Fruit fly (Drosophila melanogaster) whole organism, embryonic: ENCODE results near the gene mldr.

Experiments
- Antp ChIP-seq: fragments of 200-800 bp; sonication (Bioruptor generic); optimal IDR thresholded peaks from 3 replicates; lab custom pipeline; 2016; ENCODE audit warnings: missing biosample characterization, missing genetic modification characterization
- Atf3 ChIP-seq: fragments of 200-800 bp; sonication (Bioruptor generic); optimal IDR thresholded peaks from 3 replicates; lab custom pipeline; 2016; ENCODE audit warnings: missing biosample characterization, missing genetic modification characterization
- CG11456 ChIP-seq: fragments of 200-800 bp; sonication (Bioruptor generic); IDR thresholded peaks from 3 replicates; pipeline ENCODE4 v1.3.6; 2022; ENCODE audit warnings: missing biosample characterization, missing genetic modification characterization
- CG12942 ChIP-seq: fragments of 200-800 bp; sonication (Bioruptor generic); optimal IDR thresholded peaks from 3 replicates; lab custom pipeline; 2016; ENCODE audit warnings: missing biosample characterization, missing genetic modification characterization
- CG15601 ChIP-seq: fragments of 200-800 bp; sonication (Bioruptor generic); optimal IDR thresholded peaks from 3 replicates; lab custom pipeline; 2019; ENCODE audit warnings: missing biosample characterization, mild to moderate bottlenecking, missing genetic modification characterization, moderate library complexity
- CG1832 ChIP-seq: fragments of 200-800 bp; sonication (Bioruptor generic); optimal IDR thresholded peaks from 2 replicates; lab custom pipeline; 2017; ENCODE audit warnings: missing biosample characterization, mild to moderate bottlenecking, missing genetic modification characterization, inconsistent platforms
- CG18599 ChIP-seq: fragments of 200-800 bp; sonication (Bioruptor generic); optimal IDR thresholded peaks from 3 replicates; lab custom pipeline; 2017; ENCODE audit warnings: missing biosample characterization, missing genetic modification characterization, mild to moderate bottlenecking, moderate library complexity, missing genetic modification reagents
- CG2116 ChIP-seq: fragments of 200-800 bp; sonication (Bioruptor generic); optimal IDR thresholded peaks from 3 replicates; lab custom pipeline; 2018; ENCODE audit warnings: missing biosample characterization, mild to moderate bottlenecking, missing genetic modification characterization
- CG2129 ChIP-seq: fragments of 200-800 bp; sonication (Bioruptor generic); IDR thresholded peaks from 2 replicates; pipeline ENCODE4 v1.3.6; 2022; ENCODE audit warnings: missing biosample characterization, missing genetic modification characterization; ENCODE audit not compliant: partially characterized antibody
- CG2712 ChIP-seq: fragments of 200-800 bp; optimal IDR thresholded peaks from 3 replicates; lab custom pipeline; 2019; ENCODE audit warnings: missing biosample characterization, mild to moderate bottlenecking, missing genetic modification characterization, moderate library complexity
- CG2875 ChIP-seq: fragments of 200-800 bp; sonication (Bioruptor generic); optimal IDR thresholded peaks from 2 replicates; lab custom pipeline; 2017; ENCODE audit warnings: missing biosample characterization, mild to moderate bottlenecking, missing genetic modification characterization, missing genetic modification reagents
- CG30020 ChIP-seq: fragments of 200-800 bp; optimal IDR thresholded peaks from 2 replicates; lab custom pipeline; 2019; ENCODE audit warnings: missing biosample characterization, mild to moderate bottlenecking, missing genetic modification characterization, moderate library complexity
- CG3163 ChIP-seq: fragments of 200-800 bp; sonication (Bioruptor generic); optimal IDR thresholded peaks from 3 replicates; lab custom pipeline; 2016; ENCODE audit warnings: missing biosample characterization, missing genetic modification characterization
- CG32767 ChIP-seq: fragments of 200-800 bp; sonication (Bioruptor generic); IDR thresholded peaks from 2 replicates; pipeline ENCODE4 v1.3.6; 2022; ENCODE audit warnings: missing biosample characterization, missing genetic modification characterization
- CG3838 ChIP-seq: fragments of 200-800 bp; sonication (Bioruptor generic); optimal IDR thresholded peaks from 3 replicates; lab custom pipeline; 2016; ENCODE audit warnings: missing biosample characterization, missing genetic modification characterization
- CG3847 ChIP-seq: fragments of 200-800 bp; sonication (Bioruptor generic); IDR thresholded peaks from 2 replicates; pipeline ENCODE4 v1.3.6; 2022; ENCODE audit warnings: missing biosample characterization, missing genetic modification characterization
- CG4730 ChIP-seq: fragments of 200-800 bp; sonication (Bioruptor generic); IDR thresholded peaks from 2 replicates; pipeline ENCODE4 v1.3.6; 2022; ENCODE audit warnings: missing biosample characterization, missing genetic modification characterization
- CG5180 ChIP-seq: fragments of 200-800 bp; sonication (Bioruptor generic); optimal IDR thresholded peaks from 3 replicates; lab custom pipeline; 2017; ENCODE audit warnings: missing biosample characterization, missing genetic modification characterization, mild to moderate bottlenecking, moderate library complexity, missing genetic modification reagents
- CG7357 ChIP-seq: fragments of 200-800 bp; sonication (Bioruptor generic); IDR thresholded peaks from 3 replicates; pipeline ENCODE4 v1.3.6; 2022; ENCODE audit warnings: missing biosample characterization, missing genetic modification characterization
- CG8944 ChIP-seq: fragments of 200-800 bp; sonication (Bioruptor generic); optimal IDR thresholded peaks from 3 replicates; lab custom pipeline; 2016; ENCODE audit warnings: missing biosample characterization, missing genetic modification characterization
- D19B ChIP-seq: fragments of 200-800 bp; sonication (Bioruptor generic); optimal IDR thresholded peaks from 2 replicates; lab custom pipeline; 2017; ENCODE audit warnings: missing biosample characterization, mild to moderate bottlenecking, missing genetic modification characterization
- Ets65A ChIP-seq: fragments of 200-800 bp; sonication (Bioruptor generic); peaks from one replicate; lab custom pipeline; 2016; ENCODE audit warnings: missing biosample characterization, missing genetic modification characterization
- Hand ChIP-seq: fragments of 200-800 bp; sonication (Bioruptor generic); optimal IDR thresholded peaks from 2 replicates; lab custom pipeline; 2017; ENCODE audit warnings: mild to moderate bottlenecking, missing biosample characterization, missing genetic modification reagents, missing genetic modification characterization
- Hey ChIP-seq: fragments of 200-800 bp; sonication (Bioruptor generic); optimal IDR thresholded peaks from 3 replicates; lab custom pipeline; 2018; ENCODE audit warnings: missing biosample characterization, mild to moderate bottlenecking, missing genetic modification characterization
- HmgD ChIP-seq: fragments of 200-800 bp; sonication (Bioruptor generic); optimal IDR thresholded peaks from 3 replicates; lab custom pipeline; 2016; ENCODE audit warnings: missing biosample characterization, missing genetic modification characterization
- Jarid2 ChIP-seq: fragments of 200-800 bp; sonication (Bioruptor generic); optimal IDR thresholded peaks from 3 replicates; lab custom pipeline; 2017; ENCODE audit warnings: mild to moderate bottlenecking, missing biosample characterization, missing genetic modification reagents, missing genetic modification characterization
- MTF-1 ChIP-seq: fragments of 200-800 bp; sonication (Bioruptor generic); optimal IDR thresholded peaks from 2 replicates; lab custom pipeline; 2018; ENCODE audit warnings: missing biosample characterization, mild to moderate bottlenecking, missing genetic modification characterization, borderline replicate concordance
- Max ChIP-seq: fragments of 200-800 bp; sonication (Bioruptor generic); optimal IDR thresholded peaks from 2 replicates; lab custom pipeline; 2016; ENCODE audit warnings: missing biosample characterization, mild to moderate bottlenecking, missing genetic modification characterization
- Med ChIP-seq: fragments of 200-800 bp; sonication (Bioruptor generic); peaks from one replicate; lab custom pipeline; 2016; ENCODE audit warnings: missing biosample characterization, missing genetic modification characterization, mild to moderate bottlenecking, inconsistent platforms, moderate library complexity
- Mes4 ChIP-seq: fragments of 200-800 bp; sonication (Bioruptor generic); optimal IDR thresholded peaks from 2 replicates; lab custom pipeline; 2016; ENCODE audit warnings: missing biosample characterization, missing genetic modification characterization
- Ssrp ChIP-seq: fragments of 200-800 bp; sonication (Bioruptor generic); optimal IDR thresholded peaks from 2 replicates; lab custom pipeline; 2018; ENCODE audit warnings: missing biosample characterization, mild to moderate bottlenecking, missing genetic modification characterization, moderate library complexity
- Vsx1 ChIP-seq: fragments of 200-800 bp; sonication (Bioruptor generic); optimal IDR thresholded peaks from 2 replicates; lab custom pipeline; 2017; ENCODE audit warnings: missing biosample characterization, mild to moderate bottlenecking, missing genetic modification characterization, missing genetic modification reagents
- ato ChIP-seq: fragments of 200-800 bp; sonication (Bioruptor generic); IDR thresholded peaks from 2 replicates; pipeline ENCODE4 v1.3.6; 2022; ENCODE audit warnings: missing biosample characterization, missing genetic modification characterization; ENCODE audit not compliant: partially characterized antibody
- bbx ChIP-seq: fragments of 200-800 bp; sonication (Bioruptor generic); IDR thresholded peaks from 2 replicates; pipeline ENCODE4 v1.3.6; 2022; ENCODE audit warnings: missing biosample characterization, missing genetic modification characterization; ENCODE audit not compliant: partially characterized antibody
- bigmax ChIP-seq: fragments of 200-800 bp; sonication (Bioruptor generic); optimal IDR thresholded peaks from 2 replicates; lab custom pipeline; 2018; ENCODE audit warnings: missing biosample characterization, mild to moderate bottlenecking, missing genetic modification characterization
- chn ChIP-seq: fragments of 200-800 bp; sonication (Bioruptor generic); optimal IDR thresholded peaks from 2 replicates; lab custom pipeline; 2016; ENCODE audit warnings: missing biosample characterization, missing genetic modification characterization
- dmrt99B ChIP-seq: fragments of 200-800 bp; sonication (Bioruptor generic); optimal IDR thresholded peaks from 2 replicates; lab custom pipeline; 2018; ENCODE audit warnings: missing biosample characterization, mild to moderate bottlenecking, missing genetic modification characterization, moderate library complexity
- ftz-f1 ChIP-seq: fragments of 200-800 bp; sonication (Bioruptor generic); optimal IDR thresholded peaks from 2 replicates; lab custom pipeline; 2016; ENCODE audit warnings: missing biosample characterization, missing genetic modification characterization
- gcm2 ChIP-seq: fragments of 200-800 bp; sonication (Bioruptor generic); optimal IDR thresholded peaks from 2 replicates; lab custom pipeline; 2016; ENCODE audit warnings: missing biosample characterization, missing genetic modification characterization
- jing ChIP-seq: fragments of 200-800 bp; sonication (Bioruptor generic); optimal IDR thresholded peaks from 2 replicates; lab custom pipeline; 2018; ENCODE audit warnings: missing biosample characterization, mild to moderate bottlenecking, missing genetic modification characterization
- lbe ChIP-seq: fragments of 200-800 bp; sonication (Bioruptor generic); optimal IDR thresholded peaks from 2 replicates; lab custom pipeline; 2016; ENCODE audit warnings: missing biosample characterization, mild to moderate bottlenecking, missing genetic modification characterization
- mirr ChIP-seq: fragments of 200-800 bp; sonication (Bioruptor generic); optimal IDR thresholded peaks from 3 replicates; lab custom pipeline; 2018; ENCODE audit warnings: missing biosample characterization, mild to moderate bottlenecking, missing genetic modification characterization
- phol ChIP-seq: fragments of 200-800 bp; sonication (Bioruptor generic); optimal IDR thresholded peaks from 3 replicates; lab custom pipeline; 2018; ENCODE audit warnings: missing biosample characterization, mild to moderate bottlenecking, missing genetic modification characterization, moderate library complexity
- pros ChIP-seq: fragments of 200-800 bp; sonication (Bioruptor generic); optimal IDR thresholded peaks from 3 replicates; lab custom pipeline; 2019; ENCODE audit warnings: missing biosample characterization, mild to moderate bottlenecking, missing genetic modification characterization, moderate library complexity
- scrt ChIP-seq: fragments of 200-800 bp; sonication (Bioruptor generic); optimal IDR thresholded peaks from 2 replicates; lab custom pipeline; 2018; ENCODE audit warnings: missing biosample characterization, mild to moderate bottlenecking, missing genetic modification characterization, moderate library complexity
- slbo ChIP-seq: fragments of 200-800 bp; sonication (Bioruptor generic); IDR thresholded peaks from 2 replicates; pipeline ENCODE4 v1.3.6; 2022; ENCODE audit warnings: missing biosample characterization, missing genetic modification characterization
- so ChIP-seq: fragments of 200-800 bp; sonication (Bioruptor generic); IDR thresholded peaks from 3 replicates; pipeline ENCODE4 v1.3.6; 2022; ENCODE audit warnings: missing biosample characterization, missing genetic modification characterization
- vvl ChIP-seq: fragments of 200-800 bp; sonication (Bioruptor generic); IDR thresholded peaks from 2 replicates; pipeline ENCODE4 v1.3.6; 2022; ENCODE audit warnings: missing biosample characterization, missing genetic modification characterization

Gene mldr

dm6 chrX:6278879-6279628 lies 12.0 kb upstream of the mldr start (continued):
- TF ChIP-seq CG3847 (GFP tag; lab: Robert Waterston, UW) (no peak), CG11456 (GFP tag; lab: Robert Waterston, UW) (peak; percentile 45; the same call in 1 of the 3 replicates), CG2712 (peak; percentile 3), CG3838 (GFP tag; lab: Kevin White, UChicago) (no peak), CG15601 (tag; lab: Kevin White, UChicago) (peak; percentile 23), Antp (GFP tag; lab: Kevin White, UChicago) (no peak), Mes4 (GFP tag; lab: Kevin White, UChicago) (peak; percentile 51), ato (GFP tag; lab: Robert Waterston, UW) (no peak; the same call in 1 of the 2 replicates), bigmax (GFP tag; lab: Kevin White, UChicago) (no peak), gcm2 (GFP tag; lab: Kevin White, UChicago) (no peak), CG7357 (no peak), Hand (GFP tag; lab: Kevin White, UChicago) (no peak), Hey (tag; lab: Kevin White, UChicago) (no peak), CG2116 (GFP tag; lab: Kevin White, UChicago) (no peak), CG3163 (GFP tag; lab: Kevin White, UChicago) (peak; percentile 26), Jarid2 (GFP tag; lab: Kevin White, UChicago) (peak; percentile 79), MTF-1 (GFP tag; lab: Kevin White, UChicago) (peak; percentile 18), CG2129 (GFP tag; lab: Robert Waterston, UW) (no peak), jing (GFP tag; lab: Kevin White, UChicago) (no peak), chn (GFP tag; lab: Kevin White, UChicago) (peak; percentile 1), dmrt99B (tag; lab: Kevin White, UChicago) (no peak), vvl (GFP tag; lab: Robert Waterston, UW) (no peak), HmgD (GFP tag; lab: Kevin White, UChicago) (no peak), CG4730 (GFP tag; lab: Robert Waterston, UW) (no peak), Max (GFP tag; lab: Kevin White, UChicago) (no peak), scrt (GFP tag; lab: Kevin White, UChicago) (peak; percentile 34), bbx (peak; percentile 37; the same call in 1 of the 2 replicates), mirr (GFP tag; lab: Kevin White, UChicago) (no peak), CG5180 (GFP tag; lab: Kevin White, UChicago) (no peak), Ssrp (tag; lab: Kevin White, UChicago) (no peak)
- TF ChIP-seq, all 482 proteins: peak for 122

- TF ChIP-seq Atf3 (GFP tag; lab: Kevin White, UChicago), result no peak
- TF ChIP-seq D19B (GFP tag; lab: Kevin White, UChicago), result no peak
- no peak for TF ChIP-seq CG8944 (GFP tag; lab: Kevin White, UChicago)
- no peak for TF ChIP-seq phol (tag; lab: Kevin White, UChicago)
- TF ChIP-seq Vsx1 (GFP tag; lab: Kevin White, UChicago), result no peak
- no peak for TF ChIP-seq scrt (GFP tag; lab: Kevin White, UChicago)
- TF ChIP-seq Med (GFP tag; lab: Kevin White, UChicago), result peak; percentile 18
- no peak for TF ChIP-seq CG18599 (GFP tag; lab: Kevin White, UChicago)
- TF ChIP-seq CG1832, result no peak
- no peak for TF ChIP-seq Ets65A (GFP tag; lab: Kevin White, UChicago)
- TF ChIP-seq CG2875 (GFP tag; lab: Kevin White, UChicago), result no peak
- TF ChIP-seq Ssrp (tag; lab: Kevin White, UChicago), result no peak
- no peak for TF ChIP-seq CG32767 (GFP tag; lab: Robert Waterston, UW)
- TF ChIP-seq ftz-f1 (GFP tag; lab: Kevin White, UChicago), result no peak
- TF ChIP-seq slbo (GFP tag; lab: Robert Waterston, UW), result no peak
- peak; percentile 51 for TF ChIP-seq lbe (GFP tag; lab: Kevin White, UChicago)
- TF ChIP-seq pros, result peak; percentile 33
- TF ChIP-seq CG12942 (GFP tag; lab: Kevin White, UChicago), result no peak
- TF ChIP-seq CG30020 (tag; lab: Kevin White, UChicago), result peak; percentile 87
- no peak for TF ChIP-seq so (GFP tag; lab: Robert Waterston, UW)
Measured at dm6 chrX:6279629-6280073, 11.5 kb upstream of the mldr start, which contains the start of gene Ubi-p5E. Ubi-p5E (minus strand) TSS chrX:6279647.
